Fruit fly (Drosophila melanogaster) whole organism: ENCODE measurements around the gene CG7564.
A peak's percentile ranks its signal among the peaks of the same experiment; 100 is the strongest.

Experiments
- Dll ChIP-seq: fragments of >200 bp; optimal IDR thresholded peaks from 2 replicates; lab custom pipeline; 2017
- EcR ChIP-seq, 2 experiments: fragments of >200 bp; optimal IDR thresholded peaks; 2 replicates each; lab custom pipeline; 2017; ENCODE audit warnings: missing biosample characterization in 2 of 2, missing genetic modification characterization in 2 of 2, missing genetic modification reagents in 2 of 2
- pan ChIP-seq: fragments of >200 bp; optimal IDR thresholded peaks from 2 replicates; lab custom pipeline; 2017
- psq ChIP-seq: fragments of >200 bp; optimal IDR thresholded peaks from 2 replicates; lab custom pipeline; 2017

dm6 chr3L:17569737-17570546 lies 55.8 kb downstream of the CG7564 start:
- no peak for TF ChIP-seq pan
- no peak for TF ChIP-seq psq
- peak; percentile 37 to 55 for TF ChIP-seq EcR (GFP tag; optimal IDR thresholded peaks at IDR 0.05; lab: Kevin White, UChicago)
- TF ChIP-seq Dll (lab: Kevin White, UChicago) = peak; percentile 77
